Worm (Caenorhabditis elegans): ENCODE results near the gene clec-40.

DNA sequence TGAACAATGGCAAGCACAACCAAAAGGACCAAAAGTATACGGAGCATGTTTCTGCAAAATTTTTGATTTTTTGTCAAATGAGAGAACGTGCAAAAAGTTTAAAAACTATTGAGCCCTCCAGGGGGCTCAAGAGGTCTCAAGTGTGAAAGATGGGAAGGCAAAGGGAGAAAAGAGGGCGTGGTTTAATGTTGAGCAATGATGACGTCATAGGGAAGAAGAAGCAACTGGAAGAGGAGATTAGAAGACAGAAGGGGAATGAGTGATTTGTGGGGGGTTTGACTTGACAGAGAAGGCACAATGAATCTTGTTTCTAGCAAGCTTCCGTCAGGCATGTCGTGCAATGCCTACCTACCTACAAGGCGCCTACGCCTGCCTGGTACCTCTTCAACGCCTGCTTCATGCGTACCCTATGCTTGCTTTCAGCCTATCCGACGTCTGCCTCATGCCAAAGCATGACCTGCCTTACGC, 19.6 kb downstream of the clec-40 start, which contains the start of gene T20B3.14:
- TF ChIP-seq zip-8 (tag; optimal IDR thresholded peaks at IDR 0.05) (peak; percentile 83), ztf-11 (tag; optimal IDR thresholded peaks at IDR 0.05) (no peak), lsy-2 (tag; optimal IDR thresholded peaks at IDR 0.05) (no peak), snpc-4 (tag; optimal IDR thresholded peaks at IDR 0.05) (no peak), sptf-1 (tag; optimal IDR thresholded peaks at IDR 0.05) (no peak), unc-62 (GFP tag; optimal IDR thresholded peaks at IDR 0.05) (no peak), pha-4 (tag; optimal IDR thresholded peaks at IDR 0.05) (no peak), nhr-12 (tag; optimal IDR thresholded peaks at IDR 0.05) (no peak), elt-1 (tag; optimal IDR thresholded peaks at IDR 0.05; ENCODE audit: borderline replicate concordance, insufficient read depth) (no peak), ces-1 (GFP tag; optimal IDR thresholded peaks at IDR 0.05) (no peak), elt-3 (tag; optimal IDR thresholded peaks at IDR 0.05) (no peak), drap-1 (GFP tag; optimal IDR thresholded peaks at IDR 0.05) (no peak)

All from whole organism, mixed stage, embryonic.